Worm (Caenorhabditis elegans): ENCODE data around the gene T27A10.2.

The T27A10.2 gene

DNA sequence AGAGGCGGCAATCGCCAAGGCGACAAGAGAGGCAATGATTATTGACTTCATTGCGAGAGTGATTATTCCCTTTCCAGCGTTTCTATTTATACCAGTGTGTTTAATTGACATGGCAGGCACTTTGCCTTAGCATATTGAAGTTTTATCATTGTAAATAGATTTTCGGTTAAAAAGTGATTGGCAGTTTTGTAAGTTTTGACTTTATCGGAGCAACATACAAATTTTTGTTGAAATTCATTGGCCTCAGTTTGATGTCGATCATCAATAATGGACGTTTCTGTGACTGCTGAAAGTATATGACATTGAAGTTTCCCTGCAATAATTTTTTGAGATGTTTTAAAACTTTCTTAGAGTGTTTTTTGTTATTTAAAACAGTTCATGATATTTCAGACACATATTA lies 13.3 kb upstream of the T27A10.2 start, which contains the start of gene vit-3:
TSS of gene vit-3 (minus strand) at position 60 of the 400 bp plus-strand sequence.
- no peak for TF ChIP-seq ama-1 (optimal IDR thresholded peaks at IDR 0.05)
- TF ChIP-seq scrt-1 (GFP tag; IDR thresholded peaks at IDR 0.05): no peak

DNA sequence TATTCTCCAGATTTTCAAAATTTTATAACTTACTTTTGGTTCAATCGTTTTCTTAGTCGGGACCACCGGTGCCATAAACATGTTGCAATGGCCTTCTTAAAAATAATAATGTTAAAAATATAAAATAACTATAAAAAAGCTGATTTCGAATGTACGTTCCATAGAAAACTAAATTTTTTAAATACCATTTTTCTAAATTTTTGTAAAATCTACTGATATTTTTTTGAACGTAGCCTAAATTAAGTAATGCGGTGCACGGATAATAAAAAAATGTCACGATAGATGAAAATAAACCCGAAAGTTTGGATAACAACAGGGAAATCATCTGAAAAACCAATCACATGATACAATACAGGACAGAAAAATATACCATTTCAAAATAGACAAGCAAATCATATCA lies 12.3 kb upstream of the T27A10.2 start, which contains the start of gene T27A10.5:
TSS of gene T27A10.5 (minus strand) at position 101 of the 400 bp plus-strand sequence.
- TF ChIP-seq sea-1 (GFP tag; conservative IDR thresholded peaks at IDR 0.05) (no peak), B0310.2 (tag; optimal IDR thresholded peaks at IDR 0.05) (no peak), flt-1 (GFP tag; IDR thresholded peaks at IDR 0.05) (no peak)

DNA sequence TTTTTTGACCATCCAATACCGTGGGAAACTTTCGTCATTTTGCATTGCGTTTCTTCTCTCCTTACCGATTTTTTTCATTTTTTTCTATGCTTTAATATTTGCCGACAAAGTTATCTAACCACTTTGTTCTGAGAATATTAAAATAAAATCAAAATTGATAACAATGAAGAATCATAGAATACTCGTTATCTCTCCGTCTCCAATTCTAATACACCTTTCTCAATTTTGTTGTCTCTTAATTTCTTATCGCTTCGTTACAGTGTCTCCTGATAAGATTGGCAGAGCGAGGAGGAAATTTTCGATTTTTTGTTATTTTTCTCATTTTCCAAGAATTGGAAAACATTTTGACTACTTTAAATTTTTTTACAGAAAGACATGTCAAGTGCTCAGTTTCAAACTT lies 9.5 kb upstream of the T27A10.2 start, which contains the start of gene ckc-1:
TSS of gene ckc-1 (plus strand) at position 368 of the 400 bp plus-strand sequence.
- TF ChIP-seq B0310.2 (tag; optimal IDR thresholded peaks at IDR 0.05) (no peak), tbx-11 (GFP tag; IDR thresholded peaks at IDR 0.05) (no peak), tra-4 (tag; optimal IDR thresholded peaks at IDR 0.05) (no peak), ama-1 (optimal IDR thresholded peaks at IDR 0.05) (no peak), hmg-4 (GFP tag; optimal IDR thresholded peaks at IDR 0.05) (no peak), tbx-37 (GFP tag; conservative IDR thresholded peaks at IDR 0.05) (no peak), aly-1 (tag; optimal IDR thresholded peaks at IDR 0.05) (no peak), scrt-1 (GFP tag; IDR thresholded peaks at IDR 0.05) (no peak), hmbx-1 (tag; optimal IDR thresholded peaks at IDR 0.05) (no peak), flt-1 (GFP tag; IDR thresholded peaks at IDR 0.05) (no peak), ceh-36 (tag; optimal IDR thresholded peaks at IDR 0.05) (no peak)

DNA sequence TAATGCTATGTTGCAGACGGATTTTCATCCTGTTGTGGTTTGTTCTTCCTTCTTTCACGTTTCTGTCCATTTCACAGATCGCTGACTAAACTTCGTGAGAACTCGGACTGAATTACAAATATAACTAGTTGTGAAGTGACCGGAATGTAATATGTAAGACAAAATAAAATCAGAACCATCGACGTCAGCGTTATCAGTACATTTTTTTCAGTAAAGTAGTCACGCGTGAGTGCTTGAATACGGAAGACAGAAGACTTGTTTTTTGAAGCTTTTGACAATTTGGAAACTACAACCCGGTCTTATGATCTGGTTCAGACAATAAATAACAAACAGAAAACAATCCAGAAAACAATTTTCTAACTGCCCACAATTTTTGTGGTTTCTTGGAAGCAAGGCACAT lies 3.9 kb upstream of the T27A10.2 start:
- TF ChIP-seq ceh-36 (tag; optimal IDR thresholded peaks at IDR 0.05) (no peak), F13C5.2 (tag; optimal IDR thresholded peaks at IDR 0.05) (no peak), aly-1 (tag; optimal IDR thresholded peaks at IDR 0.05) (no peak), flt-1 (GFP tag; IDR thresholded peaks at IDR 0.05) (no peak), ceh-13 (GFP tag; optimal IDR thresholded peaks at IDR 0.05) (no peak), scrt-1 (GFP tag; IDR thresholded peaks at IDR 0.05) (no peak), sea-1 (GFP tag; conservative IDR thresholded peaks at IDR 0.05) (no peak), B0310.2 (tag; optimal IDR thresholded peaks at IDR 0.05) (no peak), tbx-37 (GFP tag; conservative IDR thresholded peaks at IDR 0.05) (no peak), tbx-11 (GFP tag; IDR thresholded peaks at IDR 0.05) (no peak), ama-1 (optimal IDR thresholded peaks at IDR 0.05) (no peak), tra-4 (tag; optimal IDR thresholded peaks at IDR 0.05) (no peak), hmg-4 (GFP tag; optimal IDR thresholded peaks at IDR 0.05) (no peak), hnd-1 (tag; optimal IDR thresholded peaks at IDR 0.05) (no peak), hmbx-1 (tag; optimal IDR thresholded peaks at IDR 0.05) (no peak), ets-7 (tag; optimal IDR thresholded peaks at IDR 0.05) (no peak), pes-1 (GFP tag; IDR thresholded peaks at IDR 0.05) (no peak)

DNA sequence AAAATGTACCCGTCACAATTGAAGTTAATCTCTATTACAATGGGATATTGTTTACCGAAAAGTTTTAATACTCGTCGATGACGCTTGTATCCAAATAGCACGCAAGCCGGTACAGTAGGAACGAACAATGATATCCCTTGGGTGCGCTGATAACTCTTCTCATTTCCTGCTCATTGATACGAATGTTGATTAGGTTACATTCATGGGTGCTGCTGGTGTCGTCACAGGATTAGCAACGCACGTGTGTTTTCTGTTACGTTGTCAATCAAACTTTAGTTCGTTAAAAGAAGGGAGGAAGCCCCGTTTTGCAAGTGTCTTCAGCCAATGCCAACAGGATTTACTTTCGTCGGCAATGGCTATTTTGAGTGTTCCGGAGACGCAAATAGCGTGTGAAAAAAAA lies 2.3 kb upstream of the T27A10.2 start:
- TF ChIP-seq ama-1 (optimal IDR thresholded peaks at IDR 0.05) (no peak), hmbx-1 (tag; optimal IDR thresholded peaks at IDR 0.05) (no peak), tbx-37 (GFP tag; conservative IDR thresholded peaks at IDR 0.05) (no peak)

DNA sequence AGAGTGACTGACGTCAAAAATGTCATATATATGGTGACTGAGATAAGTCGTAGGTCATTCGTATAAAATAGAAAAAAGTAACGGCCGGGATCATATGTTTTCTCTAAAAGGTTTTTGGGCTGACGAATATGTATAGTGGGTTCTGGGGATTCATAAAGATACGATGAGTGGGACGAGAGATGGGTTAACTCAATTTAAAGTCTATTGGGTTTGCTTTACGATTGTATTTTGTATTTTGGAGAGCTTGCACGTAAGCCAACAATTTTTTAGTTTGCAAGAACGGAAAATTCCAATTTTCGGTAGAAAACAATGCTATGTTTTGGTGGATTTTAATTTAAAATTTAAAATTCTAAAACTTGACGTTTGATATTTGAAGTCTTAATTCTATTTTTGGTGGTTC lies 1.3 kb upstream of the T27A10.2 start:
- TF ChIP-seq hmbx-1 (tag; optimal IDR thresholded peaks at IDR 0.05) (no peak), tbx-11 (GFP tag; IDR thresholded peaks at IDR 0.05) (no peak)

DNA sequence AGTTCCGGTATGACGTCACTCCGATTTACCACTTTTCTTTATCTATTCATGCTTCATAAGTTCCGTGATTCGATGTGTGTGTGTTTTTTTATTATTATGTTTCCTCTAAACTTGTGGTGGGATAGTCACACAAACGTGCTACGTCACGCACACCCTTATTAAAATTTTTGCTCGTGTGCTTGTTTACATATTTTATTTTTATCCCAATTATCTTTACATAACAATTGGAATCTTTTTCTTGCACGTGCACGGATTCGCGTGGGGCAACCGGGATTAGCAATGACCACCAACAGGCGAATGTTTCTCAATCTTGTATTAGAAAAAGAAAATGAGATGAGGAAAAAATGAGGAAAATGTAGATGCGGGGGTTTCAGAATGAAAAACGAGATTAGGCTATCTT lies 4.8 kb downstream of the T27A10.2 start:
- no peak for TF ChIP-seq ama-1 (optimal IDR thresholded peaks at IDR 0.05)
- TF ChIP-seq pes-1 (GFP tag; IDR thresholded peaks at IDR 0.05): no peak
- TF ChIP-seq hmg-4 (GFP tag; optimal IDR thresholded peaks at IDR 0.05): no peak
- TF ChIP-seq aly-1 (tag; optimal IDR thresholded peaks at IDR 0.05): no peak
- no peak for TF ChIP-seq tra-4 (tag; optimal IDR thresholded peaks at IDR 0.05)
- TF ChIP-seq ets-7 (tag; optimal IDR thresholded peaks at IDR 0.05): no peak
- TF ChIP-seq flt-1 (GFP tag; IDR thresholded peaks at IDR 0.05): no peak
- no peak for TF ChIP-seq tbx-37 (GFP tag; conservative IDR thresholded peaks at IDR 0.05)
- no peak for TF ChIP-seq hnd-1 (tag; optimal IDR thresholded peaks at IDR 0.05)
- no peak for TF ChIP-seq hmbx-1 (tag; optimal IDR thresholded peaks at IDR 0.05)
- TF ChIP-seq ceh-36 (tag; optimal IDR thresholded peaks at IDR 0.05): no peak

DNA sequence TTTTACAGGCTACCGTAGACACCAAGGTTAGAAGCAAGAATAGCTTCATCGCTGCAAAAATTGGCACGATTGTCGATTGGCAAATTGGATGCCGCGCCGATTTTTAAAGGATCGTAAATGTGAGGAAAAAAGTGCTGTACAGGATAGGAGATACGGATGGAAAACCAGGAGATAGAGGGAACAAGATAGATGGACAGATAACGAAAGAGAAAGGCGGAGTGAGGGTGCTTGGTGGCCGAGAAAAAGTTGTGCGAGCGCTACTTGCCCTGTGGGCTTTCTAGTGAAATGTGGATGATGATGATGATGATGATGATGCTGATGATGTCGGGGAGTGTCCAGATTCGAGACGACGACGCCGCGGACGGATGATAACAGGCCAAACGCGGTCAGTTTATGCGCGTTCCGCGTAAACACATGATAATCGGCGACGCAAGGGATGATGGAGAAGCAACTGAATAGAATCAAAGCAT lies 10.6 kb downstream of the T27A10.2 start, which contains the start of gene T27A10.6:
TSS of gene T27A10.6 (minus strand) at position 51 of the 470 bp plus-strand sequence.
- TF ChIP-seq F13C5.2 (tag; optimal IDR thresholded peaks at IDR 0.05) (no peak), pes-1 (GFP tag; IDR thresholded peaks at IDR 0.05) (no peak), ets-7 (tag; optimal IDR thresholded peaks at IDR 0.05) (no peak), ceh-13 (GFP tag; optimal IDR thresholded peaks at IDR 0.05) (no peak), ama-1 (optimal IDR thresholded peaks at IDR 0.05) (no peak), hmg-4 (GFP tag; optimal IDR thresholded peaks at IDR 0.05) (no peak), flt-1 (GFP tag; IDR thresholded peaks at IDR 0.05) (no peak), aly-1 (tag; optimal IDR thresholded peaks at IDR 0.05) (no peak), scrt-1 (GFP tag; IDR thresholded peaks at IDR 0.05) (no peak), tbx-11 (GFP tag; IDR thresholded peaks at IDR 0.05) (no peak), hmbx-1 (tag; optimal IDR thresholded peaks at IDR 0.05) (no peak), ceh-36 (tag; optimal IDR thresholded peaks at IDR 0.05) (no peak), B0310.2 (tag; optimal IDR thresholded peaks at IDR 0.05) (no peak), tra-4 (tag; optimal IDR thresholded peaks at IDR 0.05) (no peak), hnd-1 (tag; optimal IDR thresholded peaks at IDR 0.05) (no peak), tbx-37 (GFP tag; conservative IDR thresholded peaks at IDR 0.05) (no peak), sea-1 (GFP tag; conservative IDR thresholded peaks at IDR 0.05) (no peak)

DNA sequence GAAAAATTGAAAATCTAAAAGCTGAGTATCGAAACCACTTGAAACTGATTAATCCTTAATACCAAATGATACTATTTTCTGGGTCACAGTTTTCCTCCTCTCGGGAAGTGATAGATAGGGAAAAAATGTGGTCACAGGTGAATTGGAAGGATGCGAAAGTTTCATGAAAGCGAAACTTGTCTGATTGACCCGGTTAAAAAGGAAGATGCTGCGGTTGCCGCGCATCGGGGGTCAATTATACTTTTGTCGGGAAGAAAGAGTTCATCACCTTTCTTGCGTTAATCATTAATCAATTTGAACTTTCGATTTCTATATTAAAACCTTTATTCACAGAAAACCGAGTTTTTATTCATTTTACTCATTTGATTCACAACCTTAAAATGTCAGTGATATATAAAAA lies 11.2 kb downstream of the T27A10.2 start:
- TF ChIP-seq ceh-36 (tag; optimal IDR thresholded peaks at IDR 0.05) (no peak), hmg-4 (GFP tag; optimal IDR thresholded peaks at IDR 0.05) (no peak), B0310.2 (tag; optimal IDR thresholded peaks at IDR 0.05) (no peak), ets-7 (tag; optimal IDR thresholded peaks at IDR 0.05) (no peak), F13C5.2 (tag; optimal IDR thresholded peaks at IDR 0.05) (no peak), hnd-1 (tag; optimal IDR thresholded peaks at IDR 0.05) (no peak)

All from whole organism, early embryonic.